Worm (Caenorhabditis elegans): ENCODE data around the gene Y39A1A.22.

Y39A1A.22 gene

DNA sequence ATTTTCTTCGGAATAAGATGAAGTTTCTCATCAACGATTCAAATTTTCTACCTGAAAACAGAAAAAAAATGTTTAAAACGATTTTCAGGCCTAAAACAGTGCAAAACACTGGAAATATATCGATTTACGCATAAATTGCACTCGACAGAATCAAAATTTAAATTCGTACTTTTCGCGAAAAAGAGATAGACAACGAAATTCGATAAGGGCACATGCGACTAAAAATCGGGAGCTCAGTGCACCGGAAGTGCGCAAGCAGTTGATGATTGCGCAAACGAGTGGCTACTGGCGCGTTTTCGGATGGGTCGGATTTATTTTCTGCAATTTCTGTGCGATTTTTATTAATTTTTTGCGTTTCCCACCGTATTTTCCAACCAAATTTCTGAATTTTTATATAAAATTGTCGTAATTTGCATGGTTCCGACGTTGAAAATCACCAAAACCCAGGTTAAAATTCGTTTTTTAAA, at the start of gene Y39A1A.22, which contains the start of gene Y39A1A.21 (continued):
- TF ChIP-seq zim-3 (tag; optimal IDR thresholded peaks at IDR 0.05) (no peak), cebp-1 (GFP tag; IDR thresholded peaks at IDR 0.05) (no peak), cebp-1 (tag; optimal IDR thresholded peaks at IDR 0.05) (peak; percentile 83), ceh-58 (GFP tag; IDR thresholded peaks at IDR 0.05) (no peak), dpl-1 (GFP tag; optimal IDR thresholded peaks at IDR 0.05) (no peak), rpc-1 (optimal IDR thresholded peaks at IDR 0.05) (no peak), rpc-1 (tag; optimal IDR thresholded peaks at IDR 0.05) (no peak), somi-1 (GFP tag; optimal IDR thresholded peaks at IDR 0.05) (no peak), attf-5 (GFP tag; optimal IDR thresholded peaks at IDR 0.05) (peak; percentile 77), attf-3 (GFP tag; conservative IDR thresholded peaks at IDR 0.05) (0 out of 2 replicates have a peak, but pooled peaks have one; percentile 31), pbrm-1 (GFP tag; IDR thresholded peaks at IDR 0.05) (peak; percentile 74), lin-26 (GFP tag; IDR thresholded peaks at IDR 0.05) (no peak), dox-1 (GFP tag; IDR thresholded peaks at IDR 0.05) (peak; percentile 87), tbx-9 (tag; optimal IDR thresholded peaks at IDR 0.05; ENCODE audit: borderline replicate concordance) (no peak), repo-1 (tag; optimal IDR thresholded peaks at IDR 0.05) (peak; percentile 37), fkh-3 (tag; optimal IDR thresholded peaks at IDR 0.05) (no peak), F52B5.7 (tag; optimal IDR thresholded peaks at IDR 0.05) (no peak), nhr-27 (tag; optimal IDR thresholded peaks at IDR 0.05) (no peak), ets-4 (GFP tag; optimal IDR thresholded peaks at IDR 0.05) (no peak), hlh-26 (GFP tag; conservative IDR thresholded peaks at IDR 0.05) (no peak), nhr-120 (GFP tag; IDR thresholded peaks at IDR 0.05) (no peak), Y79H2A.3 (GFP tag; conservative IDR thresholded peaks at IDR 0.05) (no peak), tbp1 (GFP tag; optimal IDR thresholded peaks at IDR 0.05) (peak; percentile 59), nfyb-1 (GFP tag; IDR thresholded peaks at IDR 0.05) (peak; percentile 88), gei-17 (GFP tag; optimal IDR thresholded peaks at IDR 0.05) (no peak), madf-10 (tag; optimal IDR thresholded peaks at IDR 0.05) (peak; percentile 16), let-526 (GFP tag; IDR thresholded peaks at IDR 0.05) (no peak), ztf-3 (GFP tag; optimal IDR thresholded peaks at IDR 0.05) (no peak), ztf-26 (tag; optimal IDR thresholded peaks at IDR 0.05) (peak; percentile 41), ceh-100 (GFP tag; IDR thresholded peaks at IDR 0.05) (peak; percentile 75), B0019.2 (GFP tag; conservative IDR thresholded peaks at IDR 0.05) (peak; percentile 58; the same call in 1 of the 2 replicates), unc-62 (GFP tag; optimal IDR thresholded peaks at IDR 0.05) (no peak)

DNA sequence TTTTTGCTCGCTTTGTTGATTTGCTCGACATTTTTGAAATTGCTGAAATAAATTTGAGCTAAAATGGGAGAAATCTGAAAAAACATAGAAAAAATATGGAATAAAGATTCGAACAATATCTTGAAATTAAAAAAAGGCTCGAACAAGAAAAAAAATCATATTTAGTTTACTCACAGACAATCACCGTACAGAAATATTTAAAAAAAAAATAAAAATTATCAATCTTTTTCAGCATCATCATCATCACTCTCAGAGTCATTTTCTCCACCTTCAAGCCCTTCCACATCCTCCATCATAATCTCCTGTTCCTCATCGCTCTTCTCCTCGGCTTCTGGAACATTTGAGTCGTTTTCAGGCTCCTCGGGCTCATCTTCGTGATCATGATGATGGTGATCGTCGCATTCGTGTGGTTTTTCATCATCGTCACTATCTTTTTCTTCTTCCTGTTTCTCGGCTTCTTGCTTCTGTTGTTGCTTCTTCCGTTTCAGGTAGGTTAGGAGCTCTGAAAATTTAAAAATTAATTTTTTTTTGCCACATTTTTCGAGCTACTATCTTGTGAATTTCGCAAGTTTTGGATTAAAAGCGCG, 48.7 kb upstream of the Y39A1A.22 start, which contains the start of gene hpl-2:
Gene hpl-2, minus strand, starts transcription at position 51 of the 587 bp plus-strand sequence.
- TF ChIP-seq nhr-120 (GFP tag; IDR thresholded peaks at IDR 0.05) (no peak), lin-35 (GFP tag; optimal IDR thresholded peaks at IDR 0.05) (peak in 1 of 3 experiments; percentile 36), egl-44 (GFP tag; IDR thresholded peaks at IDR 0.05) (no peak), chd-7 (tag; optimal IDR thresholded peaks at IDR 0.05) (no peak), hrde-1 (tag; optimal IDR thresholded peaks at IDR 0.05; ENCODE audit: borderline replicate concordance) (no peak)

DNA sequence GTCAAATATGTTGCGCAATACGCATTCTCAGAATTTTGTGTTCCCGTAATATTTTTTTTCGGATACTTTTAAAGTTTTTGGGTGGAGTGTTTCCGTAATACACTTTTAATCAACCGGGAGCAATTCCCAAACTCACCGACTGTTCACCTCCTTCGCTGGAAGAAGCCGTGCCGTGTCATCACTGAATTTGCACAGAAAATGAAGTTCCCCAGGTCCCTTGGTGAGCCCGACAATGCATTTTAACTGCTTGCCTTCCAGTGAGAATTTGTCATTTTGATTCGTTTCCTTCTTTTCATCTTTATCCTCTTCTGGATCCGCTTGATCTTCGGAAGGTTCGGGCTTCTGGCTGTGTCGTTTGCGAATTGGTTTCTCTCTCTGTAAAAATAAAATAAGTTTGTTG, 47.6 kb upstream of the Y39A1A.22 start:
- TF ChIP-seq Y53F4B.3 (GFP tag; IDR thresholded peaks at IDR 0.05) (no peak), tlf-1 (GFP tag; optimal IDR thresholded peaks at IDR 0.05) (no peak), hmg-20 (GFP tag; IDR thresholded peaks at IDR 0.05) (no peak), nhr-80 (tag; optimal IDR thresholded peaks at IDR 0.05) (no peak), F57A8.1 (GFP tag; optimal IDR thresholded peaks at IDR 0.05) (no peak), snpc-1.1 (tag; optimal IDR thresholded peaks at IDR 0.05; ENCODE audit: insufficient read depth) (no peak), tbp1 (GFP tag; optimal IDR thresholded peaks at IDR 0.05) (no peak), mes-4 (tag; optimal IDR thresholded peaks at IDR 0.05) (no peak)
